Worm (Caenorhabditis elegans) whole organism, late embryonic: ENCODE data around the gene C23H5.12.

Source experiments
- C38D4.7 ChIP-seq: fragments of 200-800 bp; sonication (Bioruptor generic); optimal IDR thresholded peaks from 2 replicates; lab custom pipeline; 2018; ENCODE audit warnings: mild to moderate bottlenecking, missing genetic modification characterization, moderate library complexity, missing compliant biosample characterization
- F13H6.1 ChIP-seq: sonication (generic microtip); optimal IDR thresholded peaks from 2 replicates; lab custom pipeline; 2016; ENCODE audit warnings: missing genetic modification characterization, missing compliant biosample characterization
- Y22D7AL.16 ChIP-seq: sonication (generic microtip); optimal IDR thresholded peaks from 2 replicates; lab custom pipeline; 2016; ENCODE audit warnings: missing genetic modification characterization, missing compliant biosample characterization
- ahr-1 ChIP-seq: sonication (generic microtip); optimal IDR thresholded peaks from 2 replicates; lab custom pipeline; 2016; ENCODE audit warnings: missing genetic modification characterization, missing compliant biosample characterization
- ama-1 ChIP-seq: fragments of 150-350 bp; optimal IDR thresholded peaks from 2 replicates; lab custom pipeline; 2014
- ceh-14 ChIP-seq: sonication (generic microtip); optimal IDR thresholded peaks from 2 replicates; lab custom pipeline; 2016; ENCODE audit warnings: missing genotype, missing genetic modification characterization, missing compliant biosample characterization
- ceh-19 ChIP-seq: fragments of 200-800 bp; sonication (Bioruptor generic); optimal IDR thresholded peaks from 2 replicates; lab custom pipeline; 2018; ENCODE audit warnings: mild to moderate bottlenecking, missing genetic modification characterization, missing compliant biosample characterization
- ceh-24 ChIP-seq: sonication (generic microtip); optimal IDR thresholded peaks from 2 replicates; lab custom pipeline; 2016; ENCODE audit warnings: mild to moderate bottlenecking, missing genetic modification characterization, missing compliant biosample characterization
- ceh-30 ChIP-seq: fragments of 150-350 bp; optimal IDR thresholded peaks from 2 replicates; lab custom pipeline; 2014; ENCODE audit warnings: missing biosample characterization, missing genetic modification characterization
- ceh-31 ChIP-seq: sonication (generic microtip); optimal IDR thresholded peaks from 2 replicates; lab custom pipeline; 2016; ENCODE audit warnings: missing genetic modification characterization, missing compliant biosample characterization
- ceh-34 ChIP-seq: sonication (generic microtip); optimal IDR thresholded peaks from 2 replicates; lab custom pipeline; 2016; ENCODE audit warnings: mild to moderate bottlenecking, missing genetic modification characterization, missing compliant biosample characterization
- ceh-6 ChIP-seq: fragments of 200-800 bp; sonication (Bioruptor generic); optimal IDR thresholded peaks from 2 replicates; lab custom pipeline; 2018; ENCODE audit warnings: mild to moderate bottlenecking, missing genetic modification characterization, missing compliant biosample characterization
- ceh-9 ChIP-seq: sonication (generic microtip); optimal IDR thresholded peaks from 2 replicates; lab custom pipeline; 2016; ENCODE audit warnings: mild to moderate bottlenecking, missing genetic modification characterization, inconsistent platforms, missing compliant biosample characterization
- che-1 ChIP-seq: sonication (generic microtip); optimal IDR thresholded peaks from 2 replicates; lab custom pipeline; 2016; ENCODE audit warnings: mild to moderate bottlenecking, missing genetic modification characterization, missing compliant biosample characterization
- dmd-4 ChIP-seq: sonication (generic microtip); optimal IDR thresholded peaks from 2 replicates; lab custom pipeline; 2016; ENCODE audit warnings: borderline replicate concordance, missing genetic modification characterization, missing compliant biosample characterization
- dve-1 ChIP-seq: sonication (generic microtip); optimal IDR thresholded peaks from 2 replicates; lab custom pipeline; 2017; ENCODE audit warnings: antibody characterized with exemption, mild to moderate bottlenecking, missing genetic modification characterization, missing compliant biosample characterization
- ets-4 ChIP-seq: sonication (generic microtip); optimal IDR thresholded peaks from 2 replicates; lab custom pipeline; 2016; ENCODE audit warnings: missing genetic modification characterization, missing compliant biosample characterization
- eyg-1 ChIP-seq: sonication (generic microtip); optimal IDR thresholded peaks from 2 replicates; lab custom pipeline; 2016; ENCODE audit warnings: missing genotype, missing genetic modification characterization, missing compliant biosample characterization
- fkh-10 ChIP-seq: fragments of 150-350 bp; optimal IDR thresholded peaks from 2 replicates; lab custom pipeline; 2014; ENCODE audit warnings: missing biosample characterization, missing genetic modification reagents, missing genetic modification characterization
- gmeb-2 ChIP-seq: sonication (generic microtip); optimal IDR thresholded peaks from 2 replicates; lab custom pipeline; 2016; ENCODE audit warnings: missing genetic modification characterization, inconsistent platforms, missing compliant biosample characterization
- hlh-13 ChIP-seq: fragments of 200-800 bp; sonication (Bioruptor generic); optimal IDR thresholded peaks from 2 replicates; lab custom pipeline; 2018; ENCODE audit warnings: mild to moderate bottlenecking, missing genetic modification characterization, missing compliant biosample characterization
- hlh-30 ChIP-seq: sonication (generic microtip); optimal IDR thresholded peaks from 2 replicates; lab custom pipeline; 2017; ENCODE audit warnings: antibody characterized with exemption, missing genetic modification characterization, missing compliant biosample characterization; ENCODE audit not compliant: insufficient read depth
- hlh-6 ChIP-seq: sonication (generic microtip); optimal IDR thresholded peaks from 2 replicates; lab custom pipeline; 2016; ENCODE audit warnings: missing genotype, missing genetic modification characterization, missing compliant biosample characterization
- lim-6 ChIP-seq: sonication (generic microtip); optimal IDR thresholded peaks from 2 replicates; lab custom pipeline; 2016; ENCODE audit warnings: missing genetic modification characterization, missing compliant biosample characterization
- mec-3 ChIP-seq: sonication (generic microtip); optimal IDR thresholded peaks from 2 replicates; lab custom pipeline; 2016; ENCODE audit warnings: borderline replicate concordance, missing genetic modification characterization, missing compliant biosample characterization
- nhr-232 ChIP-seq: sonication (generic microtip); optimal IDR thresholded peaks from 2 replicates; lab custom pipeline; 2016; ENCODE audit warnings: missing genetic modification characterization, missing compliant biosample characterization
- pat-9 ChIP-seq: fragments of 200-800 bp; sonication (Bioruptor generic); optimal IDR thresholded peaks from 2 replicates; lab custom pipeline; 2018; ENCODE audit warnings: mild to moderate bottlenecking, missing genetic modification characterization, moderate library complexity, missing compliant biosample characterization
- pax-1 ChIP-seq: fragments of 150-350 bp; optimal IDR thresholded peaks from 2 replicates; lab custom pipeline; 2014; ENCODE audit warnings: missing biosample characterization, missing genetic modification characterization
- pha-2 ChIP-seq: sonication (generic microtip); optimal IDR thresholded peaks from 2 replicates; lab custom pipeline; 2017; ENCODE audit warnings: mild to moderate bottlenecking, missing genetic modification characterization, missing compliant biosample characterization
- pha-4 ChIP-seq: fragments of 150-350 bp; optimal IDR thresholded peaks from 2 replicates; lab custom pipeline; 2018; ENCODE audit warnings: missing biosample characterization, missing genetic modification reagents, missing genetic modification characterization
- pqm-1 ChIP-seq: sonication (generic microtip); optimal IDR thresholded peaks from 2 replicates; lab custom pipeline; 2016; ENCODE audit warnings: missing genetic modification characterization, missing compliant biosample characterization
- pros-1 ChIP-seq: fragments of 150-350 bp; optimal IDR thresholded peaks from 2 replicates; lab custom pipeline; 2014; ENCODE audit warnings: missing biosample characterization, missing genetic modification reagents, missing genetic modification characterization
- ref-2 ChIP-seq: sonication (generic microtip); optimal IDR thresholded peaks from 2 replicates; lab custom pipeline; 2016; ENCODE audit warnings: missing genetic modification characterization, missing compliant biosample characterization
- sdc-2 ChIP-seq: sonication (generic microtip); optimal IDR thresholded peaks from 2 replicates; lab custom pipeline; 2016; ENCODE audit warnings: missing genotype, missing genetic modification characterization, missing compliant biosample characterization
- tbx-7 ChIP-seq: sonication (generic microtip); optimal IDR thresholded peaks from 2 replicates; lab custom pipeline; 2016; ENCODE audit warnings: missing genotype, missing genetic modification characterization, missing compliant biosample characterization
- unc-42 ChIP-seq: sonication (generic microtip); optimal IDR thresholded peaks from 2 replicates; lab custom pipeline; 2016; ENCODE audit warnings: missing genotype, missing genetic modification characterization, missing compliant biosample characterization
- unc-55 ChIP-seq: sonication (generic microtip); optimal IDR thresholded peaks from 2 replicates; lab custom pipeline; 2017; ENCODE audit warnings: missing biosample characterization, missing genetic modification reagents, missing genetic modification characterization
- zip-5 ChIP-seq: sonication (generic microtip); optimal IDR thresholded peaks from 2 replicates; lab custom pipeline; 2016; ENCODE audit warnings: missing genetic modification characterization, missing compliant biosample characterization

C23H5.12 gene

ce11 chrIV:2142320-2142719 lies 9.0 kb downstream of the C23H5.12 start:
- TF ChIP-seq mec-3 (tag; lab: Kevin White, UChicago) (no peak), unc-55 (GFP tag; lab: Kevin White, UChicago) (no peak), ceh-24 (tag; lab: Kevin White, UChicago) (no peak), ref-2 (tag; lab: Kevin White, UChicago) (peak; percentile 55)

- TF ChIP-seq lim-6 (no peak), ref-2 (tag; lab: Kevin White, UChicago) (no peak), ets-4 (tag; lab: Kevin White, UChicago) (no peak), ceh-9 (no peak), zip-5 (tag; lab: Kevin White, UChicago) (no peak), F13H6.1 (no peak), hlh-6 (no peak), pat-9 (tag; lab: Kevin White, UChicago) (no peak), ceh-6 (GFP tag; lab: Kevin White, UChicago) (no peak), pha-2 (no peak), mec-3 (tag; lab: Kevin White, UChicago) (no peak)
Measured at ce11 chrIV:2149247-2149756, 16.0 kb downstream of the C23H5.12 start, which contains the start of gene C54E4.5. Gene C54E4.5 (minus strand): TSS chrIV:2149297.

- TF ChIP-seq ceh-31 (tag; lab: Kevin White, UChicago) (no peak), dve-1 (tag; lab: Kevin White, UChicago) (peak; percentile 93), sdc-2 (no peak)
Measured at ce11 chrIV:2156239-2156638, 23.0 kb downstream of the C23H5.12 start.

ce11 chrIV:2159069-2159468 lies 25.8 kb downstream of the C23H5.12 start, which contains the start of gene gcy-37:
Gene gcy-37 (minus strand): TSS chrIV:2159169.
- no peak for TF ChIP-seq hlh-13 (GFP tag; lab: Kevin White, UChicago)
- no peak for TF ChIP-seq gmeb-2
- no peak for TF ChIP-seq ama-1 (lab: Kevin White, UChicago)
- TF ChIP-seq pat-9 (tag; lab: Kevin White, UChicago), result no peak
- no peak for TF ChIP-seq pax-1 (tag; lab: Kevin White, UChicago)
- no peak for TF ChIP-seq lim-6
- TF ChIP-seq hlh-30 (tag; lab: Kevin White, UChicago), result no peak
- no peak for TF ChIP-seq che-1
- no peak for TF ChIP-seq pha-4 (tag; lab: Kevin White, UChicago)
- no peak for TF ChIP-seq pros-1 (tag; lab: Kevin White, UChicago)
- TF ChIP-seq tbx-7, result no peak
- TF ChIP-seq ceh-9, result no peak
- no peak for TF ChIP-seq nhr-232 (tag; lab: Kevin White, UChicago)
- no peak for TF ChIP-seq pqm-1 (tag; lab: Kevin White, UChicago)
- TF ChIP-seq fkh-10 (GFP tag; lab: Kevin White, UChicago), result no peak
- no peak for TF ChIP-seq ceh-34 (tag; lab: Kevin White, UChicago)
- no peak for TF ChIP-seq ceh-14
- no peak for TF ChIP-seq ceh-30 (tag; lab: Kevin White, UChicago)

- TF ChIP-seq pha-2, result no peak
- no peak for TF ChIP-seq unc-42 (tag; lab: Kevin White, UChicago)
- no peak for TF ChIP-seq ceh-19 (GFP tag; lab: Kevin White, UChicago)
- TF ChIP-seq dmd-4 (tag; lab: Kevin White, UChicago), result no peak
- TF ChIP-seq ceh-6 (GFP tag; lab: Kevin White, UChicago), result no peak
- no peak for TF ChIP-seq C38D4.7
- no peak for TF ChIP-seq dve-1 (tag; lab: Kevin White, UChicago)
- no peak for TF ChIP-seq mec-3 (tag; lab: Kevin White, UChicago)
- no peak for TF ChIP-seq eyg-1 (tag; lab: Kevin White, UChicago)
- TF ChIP-seq ceh-24 (tag; lab: Kevin White, UChicago), result no peak
- TF ChIP-seq ahr-1 (tag; lab: Kevin White, UChicago), result no peak
- no peak for TF ChIP-seq zip-5 (tag; lab: Kevin White, UChicago)
- TF ChIP-seq Y22D7AL.16 (tag; lab: Kevin White, UChicago), result no peak
Measured at ce11 chrIV:2162256-2162655, 29.0 kb downstream of the C23H5.12 start.
